Worm (Caenorhabditis elegans) whole organism, mixed stage, embryonic: ENCODE results near the gene ska-3.

Experiments used
- blmp-1 ChIP-seq: fragments of 150-350 bp; optimal IDR thresholded peaks from 2 replicates; lab custom pipeline; 2014; ENCODE audit warnings: missing biosample characterization, missing genetic modification characterization
- ceh-43 ChIP-seq: fragments of 200-800 bp; sonication (Bioruptor generic); optimal IDR thresholded peaks from 2 replicates; lab custom pipeline; 2018; ENCODE audit warnings: mild to moderate bottlenecking, missing genetic modification characterization, moderate library complexity, missing compliant biosample characterization
- ces-1 ChIP-seq: fragments of 150-350 bp; optimal IDR thresholded peaks from 2 replicates; lab custom pipeline; 2014; ENCODE audit warnings: missing biosample characterization, missing genetic modification reagents, missing genetic modification characterization
- hlh-1 ChIP-seq: fragments of 150-350 bp; optimal IDR thresholded peaks from 2 replicates; lab custom pipeline; 2014; ENCODE audit warnings: missing biosample characterization, missing genetic modification reagents, missing genetic modification characterization
- lsy-2 ChIP-seq: fragments of 150-350 bp; optimal IDR thresholded peaks from 2 replicates; lab custom pipeline; 2014; ENCODE audit warnings: missing biosample characterization, missing genetic modification characterization
- mep-1 ChIP-seq: fragments of 150-350 bp; optimal IDR thresholded peaks from 2 replicates; lab custom pipeline; 2017; ENCODE audit warnings: missing biosample characterization, missing genetic modification reagents, missing genetic modification characterization, inconsistent platforms
- nhr-2 ChIP-seq: fragments of 150-350 bp; optimal IDR thresholded peaks from 2 replicates; lab custom pipeline; 2014; ENCODE audit warnings: missing biosample characterization, missing genetic modification characterization
- nhr-28 ChIP-seq: fragments of 150-350 bp; optimal IDR thresholded peaks from 2 replicates; lab custom pipeline; 2014; ENCODE audit warnings: missing biosample characterization, missing genetic modification characterization
- snpc-4 ChIP-seq: fragments of 150-350 bp; optimal IDR thresholded peaks from 2 replicates; lab custom pipeline; 2014; ENCODE audit warnings: missing biosample characterization, missing genetic modification characterization
- unc-62 ChIP-seq: fragments of 150-350 bp; optimal IDR thresholded peaks from 2 replicates; lab custom pipeline; 2014; ENCODE audit warnings: missing biosample characterization, missing genetic modification reagents, missing genetic modification characterization
- zip-8 ChIP-seq: fragments of 150-350 bp; optimal IDR thresholded peaks from 2 replicates; lab custom pipeline; 2014; ENCODE audit warnings: missing biosample characterization, missing genetic modification characterization

DNA sequence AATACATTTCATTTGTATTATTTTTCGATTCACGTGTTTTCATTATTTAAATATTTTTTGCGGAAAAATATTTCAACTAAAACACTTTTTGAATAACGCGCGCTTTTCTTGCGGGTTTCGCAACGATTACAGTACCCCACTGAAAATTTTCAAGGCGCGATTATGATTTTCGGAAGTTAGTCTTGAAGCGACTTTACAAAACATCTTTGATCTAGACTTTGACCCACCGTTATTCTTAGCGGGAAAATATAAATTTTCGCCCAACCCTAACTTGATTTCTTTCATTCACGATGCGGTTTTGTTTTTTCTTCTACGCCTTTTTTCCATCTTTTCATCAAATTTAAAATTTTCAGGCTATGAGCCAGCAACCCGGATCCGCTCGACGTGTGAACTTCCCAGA, 49.0 kb upstream of the ska-3 start, which contains the start of gene egg-1:
- TF ChIP-seq unc-62: no peak
- TF ChIP-seq snpc-4 (tag; lab: Kevin White, UChicago): no peak
- TF ChIP-seq nhr-2 (tag; lab: Kevin White, UChicago): no peak
- no peak for TF ChIP-seq nhr-28
- no peak for TF ChIP-seq blmp-1
- TF ChIP-seq lsy-2 (tag; lab: Kevin White, UChicago): no peak
- TF ChIP-seq ceh-43 (GFP tag; lab: Kevin White, UChicago): no peak
- no peak for TF ChIP-seq ces-1
- no peak for TF ChIP-seq hlh-1
- no peak for TF ChIP-seq zip-8 (tag; lab: Kevin White, UChicago)
- no peak for TF ChIP-seq mep-1
